Worm (Caenorhabditis elegans) whole organism, L4/young adult: ENCODE data around the gene dhhc-1.

Experiments used
- W03F9.2 ChIP-seq: fragments of 150-350 bp; optimal IDR thresholded peaks from 2 replicates; lab custom pipeline; 2014; ENCODE audit warnings: missing biosample characterization, missing genetic modification characterization
- dao-5 ChIP-seq: sonication (generic microtip); optimal IDR thresholded peaks from 2 replicates; lab custom pipeline; 2016; ENCODE audit warnings: missing genotype, missing genetic modification characterization, moderate library complexity, missing compliant biosample characterization
- him-1 ChIP-seq: sonication (generic microtip); optimal IDR thresholded peaks from 2 replicates; lab custom pipeline; 2016; ENCODE audit warnings: missing genotype, missing genetic modification reagents, missing genetic modification characterization, missing compliant biosample characterization

dhhc-1 gene

ce11 chrX:15055914-15056313, 44.3 kb downstream of the dhhc-1 start, which contains the start of gene H03G16.7:
Gene H03G16.7 (minus strand): TSS chrX:15056014.
- no peak for TF ChIP-seq him-1 (tag; lab: Kevin White, UChicago)
- no peak for TF ChIP-seq dao-5 (tag; lab: Kevin White, UChicago)
- TF ChIP-seq W03F9.2 (tag; lab: Kevin White, UChicago): no peak

- TF ChIP-seq him-1 (tag; lab: Kevin White, UChicago) (no peak), dao-5 (tag; lab: Kevin White, UChicago) (no peak), W03F9.2 (tag; lab: Kevin White, UChicago) (no peak)
Observed at ce11 chrX:15053223-15053933, 46.8 kb downstream of the dhhc-1 start, which contains the start of gene H03G16.1. Gene H03G16.1 (plus strand): TSS chrX:15053883.

ce11 chrX:15052385-15052784, 47.8 kb downstream of the dhhc-1 start, which contains the start of gene H03G16.6:
Gene H03G16.6 (plus strand): TSS chrX:15052685.
- no peak for TF ChIP-seq W03F9.2 (tag; lab: Kevin White, UChicago)
- TF ChIP-seq him-1 (tag; lab: Kevin White, UChicago): no peak
- TF ChIP-seq dao-5 (tag; lab: Kevin White, UChicago): no peak

- no peak for TF ChIP-seq dao-5 (tag; lab: Kevin White, UChicago)
- no peak for TF ChIP-seq him-1 (tag; lab: Kevin White, UChicago)
- no peak for TF ChIP-seq W03F9.2 (tag; lab: Kevin White, UChicago)
Observed at ce11 chrX:15050006-15050405, 50.2 kb downstream of the dhhc-1 start.
